Fruit fly (Drosophila melanogaster) whole organism, adult: ENCODE measurements around the gene Sf3b3.

ENCODE experiments used
- CG12768 ChIP-seq: fragments of 200-800 bp; sonication (Bioruptor generic); optimal IDR thresholded peaks from 2 replicates; lab custom pipeline; 2017; ENCODE audit warnings: missing biosample characterization, missing genetic modification characterization, mild to moderate bottlenecking, moderate library complexity, missing genetic modification reagents
- CG33017 ChIP-seq: fragments of 200-800 bp; sonication (Bioruptor generic); optimal IDR thresholded peaks from 2 replicates; lab custom pipeline; 2018; ENCODE audit warnings: missing biosample characterization, mild to moderate bottlenecking, missing genetic modification characterization, moderate library complexity
- CG5204 ChIP-seq: fragments of 200-800 bp; sonication (Bioruptor generic); optimal IDR thresholded peaks from 2 replicates; lab custom pipeline; 2016; ENCODE audit warnings: missing biosample characterization, missing genetic modification characterization
- CG7045 ChIP-seq: fragments of 200-800 bp; sonication (Bioruptor generic); optimal IDR thresholded peaks from 2 replicates; lab custom pipeline; 2017; ENCODE audit warnings: missing biosample characterization, mild to moderate bottlenecking, missing genetic modification characterization
- Crg-1 ChIP-seq: fragments of 200-800 bp; sonication (Bioruptor generic); optimal IDR thresholded peaks from 2 replicates; lab custom pipeline; 2016; ENCODE audit warnings: missing biosample characterization, missing genetic modification characterization
- Mnt ChIP-seq: fragments of 200-800 bp; sonication (Bioruptor generic); optimal IDR thresholded peaks from 2 replicates; lab custom pipeline; 2016; ENCODE audit warnings: missing biosample characterization, mild to moderate bottlenecking, missing genetic modification characterization
- bab1 ChIP-seq: fragments of 200-800 bp; sonication (Bioruptor generic); optimal IDR thresholded peaks from 3 replicates; lab custom pipeline; 2019; ENCODE audit warnings: missing biosample characterization, mild to moderate bottlenecking, missing genetic modification characterization, moderate library complexity
- cic ChIP-seq: fragments of 200-800 bp; sonication (Bioruptor generic); optimal IDR thresholded peaks from 2 replicates; lab custom pipeline; 2017; ENCODE audit warnings: missing biosample characterization, mild to moderate bottlenecking, missing genetic modification characterization, moderate library complexity
- kay ChIP-seq: fragments of 200-800 bp; sonication (Bioruptor generic); peaks from one replicate; lab custom pipeline; 2016; ENCODE audit warnings: missing biosample characterization, missing genetic modification characterization, borderline replicate concordance
- pad ChIP-seq: fragments of 200-800 bp; sonication (Bioruptor generic); optimal IDR thresholded peaks from 3 replicates; lab custom pipeline; 2017; ENCODE audit warnings: missing biosample characterization, missing genetic modification characterization, mild to moderate bottlenecking, moderate library complexity, missing genetic modification reagents
- tj ChIP-seq: fragments of 200-800 bp; sonication (Bioruptor generic); optimal IDR thresholded peaks from 3 replicates; lab custom pipeline; 2017; ENCODE audit warnings: missing biosample characterization, mild to moderate bottlenecking, missing genetic modification characterization, moderate library complexity
- toe ChIP-seq: fragments of 200-800 bp; sonication (Bioruptor generic); optimal IDR thresholded peaks from 2 replicates; lab custom pipeline; 2016; ENCODE audit warnings: missing biosample characterization, missing genetic modification characterization

DNA sequence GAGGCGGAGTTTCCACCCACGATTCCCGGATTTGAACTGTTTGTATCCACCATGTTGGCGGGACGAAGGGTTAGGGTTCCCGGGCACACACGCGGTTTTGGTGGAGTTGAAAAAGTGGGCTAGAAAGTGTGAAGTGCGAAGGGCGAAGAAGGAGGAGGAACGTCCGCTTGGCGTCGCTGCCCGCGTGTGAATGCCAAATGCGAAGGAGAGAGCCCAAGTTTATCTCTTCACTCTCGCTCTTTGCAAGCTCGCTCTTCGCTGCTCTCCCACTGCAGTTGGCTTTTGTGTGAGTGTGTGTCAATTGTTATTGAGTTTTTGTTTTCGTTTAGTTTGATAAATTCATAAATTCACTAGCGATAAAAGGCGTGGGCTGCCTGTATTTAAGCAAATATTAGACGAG is 47.7 kb upstream of the Sf3b3 start:
- TF ChIP-seq cic (GFP tag; lab: Kevin White, UChicago) (no peak), CG12768 (GFP tag; lab: Kevin White, UChicago) (no peak), kay (no peak), tj (GFP tag; lab: Kevin White, UChicago) (no peak), pad (GFP tag; lab: Kevin White, UChicago) (no peak), CG7045 (GFP tag; lab: Kevin White, UChicago) (no peak), CG5204 (GFP tag; lab: Kevin White, UChicago) (no peak), CG33017 (tag; lab: Kevin White, UChicago) (no peak), Mnt (GFP tag; lab: Kevin White, UChicago) (peak; percentile 21), bab1 (GFP tag; lab: Kevin White, UChicago) (peak; percentile 44), toe (GFP tag; lab: Kevin White, UChicago) (no peak), Crg-1 (no peak)
